Worm (Caenorhabditis elegans) whole organism, mixed stage, embryonic: ENCODE results near the gene F36H12.3.
"Not testable (repeated sequence)": the region's sequence is repeated elsewhere in the genome, so short reads cannot be mapped to it uniquely, and the experiment has no call there.

Source experiments
- ceh-43 ChIP-seq: fragments of 200-800 bp; sonication (Bioruptor generic); optimal IDR thresholded peaks from 2 replicates; lab custom pipeline; 2018; ENCODE audit warnings: mild to moderate bottlenecking, missing genetic modification characterization, moderate library complexity, missing compliant biosample characterization
- ces-1 ChIP-seq: fragments of 150-350 bp; optimal IDR thresholded peaks from 2 replicates; lab custom pipeline; 2014; ENCODE audit warnings: missing biosample characterization, missing genetic modification reagents, missing genetic modification characterization
- elt-1 ChIP-seq: sonication (generic microtip); optimal IDR thresholded peaks from 2 replicates; lab custom pipeline; 2017; ENCODE audit warnings: missing genetic modification characterization, mild to moderate bottlenecking, missing compliant biosample characterization, antibody characterized with exemption, moderate library complexity, borderline replicate concordance; ENCODE audit not compliant: insufficient read depth
- lsy-2 ChIP-seq: fragments of 150-350 bp; optimal IDR thresholded peaks from 2 replicates; lab custom pipeline; 2014; ENCODE audit warnings: missing biosample characterization, missing genetic modification characterization
- mep-1 ChIP-seq: fragments of 150-350 bp; optimal IDR thresholded peaks from 2 replicates; lab custom pipeline; 2017; ENCODE audit warnings: missing biosample characterization, missing genetic modification reagents, missing genetic modification characterization, inconsistent platforms
- nhr-12 ChIP-seq: fragments of 150-350 bp; optimal IDR thresholded peaks from 2 replicates; lab custom pipeline; 2014; ENCODE audit warnings: missing biosample characterization, missing genetic modification characterization
- nhr-2 ChIP-seq: fragments of 150-350 bp; optimal IDR thresholded peaks from 2 replicates; lab custom pipeline; 2014; ENCODE audit warnings: missing biosample characterization, missing genetic modification characterization
- pha-4 ChIP-seq: fragments of 150-350 bp; optimal IDR thresholded peaks from 2 replicates; lab custom pipeline; 2018; ENCODE audit warnings: missing biosample characterization, missing genetic modification reagents, missing genetic modification characterization
- snpc-4 ChIP-seq: fragments of 150-350 bp; optimal IDR thresholded peaks from 2 replicates; lab custom pipeline; 2014; ENCODE audit warnings: missing biosample characterization, missing genetic modification characterization
- unc-62 ChIP-seq: fragments of 150-350 bp; optimal IDR thresholded peaks from 2 replicates; lab custom pipeline; 2014; ENCODE audit warnings: missing biosample characterization, missing genetic modification reagents, missing genetic modification characterization
- zip-8 ChIP-seq: fragments of 150-350 bp; optimal IDR thresholded peaks from 2 replicates; lab custom pipeline; 2014; ENCODE audit warnings: missing biosample characterization, missing genetic modification characterization
- ztf-11 ChIP-seq: fragments of 150-350 bp; optimal IDR thresholded peaks from 2 replicates; lab custom pipeline; 2014; ENCODE audit warnings: missing biosample characterization, missing genetic modification characterization

- not testable (repeated sequence) for TF ChIP-seq nhr-12 (tag; lab: Kevin White, UChicago); ces-1 (GFP tag; lab: Kevin White, UChicago); zip-8 (tag; lab: Kevin White, UChicago); nhr-2 (tag; lab: Kevin White, UChicago); elt-1 (tag; lab: Kevin White, UChicago); pha-4; mep-1 (tag; lab: Kevin White, UChicago); ceh-43 (GFP tag; lab: Kevin White, UChicago); snpc-4 (tag; lab: Kevin White, UChicago); unc-62 (GFP tag; lab: Kevin White, UChicago); ztf-11 (tag; lab: Kevin White, UChicago); lsy-2 (tag; lab: Kevin White, UChicago)
These were observed 46.1 kb upstream of the F36H12.3 start, which contains the start of gene nsph-4.1 for ce11 chrIV:5226552-5226951.
